Worm (Caenorhabditis elegans) whole organism, L3 larva: ENCODE measurements around the gene Y69A2AR.19.

Experiments
- ama-1 ChIP-seq: fragments of 150-350 bp; optimal IDR thresholded peaks from 2 replicates; lab custom pipeline; 2018
- ceh-16 ChIP-seq: sonication (generic microtip); optimal IDR thresholded peaks from 2 replicates; lab custom pipeline; 2017; ENCODE audit warnings: missing biosample characterization, missing genetic modification characterization
- egl-27 ChIP-seq: sonication (generic microtip); optimal IDR thresholded peaks from 4 replicates; lab custom pipeline; 2017; ENCODE audit warnings: missing biosample characterization, missing genetic modification reagents, missing genetic modification characterization
- elt-1 ChIP-seq: fragments of 150-350 bp; optimal IDR thresholded peaks from 2 replicates; lab custom pipeline; 2014; ENCODE audit warnings: missing biosample characterization, missing genetic modification characterization
- fos-1 ChIP-seq: fragments of 150-350 bp; optimal IDR thresholded peaks from 2 replicates; lab custom pipeline; 2014; ENCODE audit warnings: missing biosample characterization, missing genetic modification characterization
- nfya-1 ChIP-seq: sonication (generic microtip); optimal IDR thresholded peaks from 2 replicates; lab custom pipeline; 2017; ENCODE audit warnings: missing genetic modification characterization, mild to moderate bottlenecking, missing compliant biosample characterization, antibody characterized with exemption, moderate library complexity; ENCODE audit not compliant: insufficient read depth
- nhr-11 ChIP-seq: fragments of 150-350 bp; optimal IDR thresholded peaks from 2 replicates; lab custom pipeline; 2014; ENCODE audit warnings: missing biosample characterization, missing genetic modification characterization
- nhr-76 ChIP-seq: fragments of 150-350 bp; sonication (generic microtip); optimal IDR thresholded peaks from 5 replicates; lab custom pipeline; 2014; ENCODE audit warnings: missing biosample characterization, missing genetic modification characterization
- pha-4 ChIP-seq: fragments of 150-350 bp; optimal IDR thresholded peaks from 2 replicates; lab custom pipeline; 2014; ENCODE audit warnings: missing biosample characterization, missing genetic modification reagents, missing genetic modification characterization
- sea-2 ChIP-seq: fragments of 150-350 bp; sonication (generic microtip); optimal IDR thresholded peaks from 4 replicates; lab custom pipeline; 2014; ENCODE audit warnings: missing biosample characterization, missing genetic modification reagents, missing genetic modification characterization
- snpc-4 ChIP-seq: fragments of 150-350 bp; optimal IDR thresholded peaks from 2 replicates; lab custom pipeline; 2014; ENCODE audit warnings: missing biosample characterization, missing genetic modification characterization
- unc-62 ChIP-seq: fragments of 150-350 bp; sonication (generic microtip); optimal IDR thresholded peaks from 4 replicates; lab custom pipeline; 2014; ENCODE audit warnings: missing biosample characterization, missing genetic modification reagents, missing genetic modification characterization

- TF ChIP-seq nhr-11 (tag; lab: Kevin White, UChicago) = no peak
- TF ChIP-seq ama-1 = no peak
- TF ChIP-seq fos-1 (tag; lab: Kevin White, UChicago) = no peak
- no peak for TF ChIP-seq ceh-16
- TF ChIP-seq snpc-4 (tag; lab: Kevin White, UChicago) = no peak
- no peak for TF ChIP-seq nhr-76 (tag; lab: Kevin White, UChicago)
- no peak for TF ChIP-seq nfya-1 (tag; lab: Kevin White, UChicago)
- TF ChIP-seq unc-62 (GFP tag; lab: Kevin White, UChicago) = no peak
- TF ChIP-seq egl-27 = no peak
- no peak for TF ChIP-seq sea-2 (GFP tag; lab: Kevin White, UChicago)
- no peak for TF ChIP-seq pha-4 (tag; lab: Kevin White, UChicago)
- TF ChIP-seq elt-1 (tag; lab: Kevin White, UChicago) = no peak
Observed at ce11 chrIV:2451233-2451632, 37.4 kb upstream of the Y69A2AR.19 start, which contains the start of gene C45G7.13.
